Fruit fly (Drosophila melanogaster): ENCODE data around the gene CG9119.

The CG9119 gene

DNA sequence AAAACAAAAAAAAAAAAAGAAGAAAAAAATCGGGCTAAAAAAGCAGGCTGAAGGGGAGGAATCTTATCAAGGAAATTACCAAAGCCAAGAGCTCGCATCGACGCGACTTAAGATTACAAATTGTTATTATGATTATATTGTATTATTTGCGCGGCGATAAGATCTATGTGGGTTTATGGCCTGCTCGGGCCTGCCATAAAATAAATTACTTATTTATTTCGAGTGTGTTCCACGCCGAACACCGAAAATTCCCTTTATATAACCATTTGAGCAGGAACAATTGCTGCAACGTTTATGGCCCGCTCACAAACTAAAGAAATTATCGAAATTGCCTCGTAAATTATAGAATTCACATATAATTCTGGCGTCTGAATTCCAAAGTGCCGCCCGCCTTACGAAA lies 35.0 kb downstream of the CG9119 start (continued):
- TF ChIP-seq sim (GFP tag; IDR thresholded peaks at IDR 0.05) (no peak), ATbp (GFP tag; optimal IDR thresholded peaks at IDR 0.05) (peak; percentile 19), CG2678 (tag; optimal IDR thresholded peaks at IDR 0.05) (peak; percentile 59), gsb (GFP tag; IDR thresholded peaks at IDR 0.05) (no peak), disco-r (GFP tag; optimal IDR thresholded peaks at IDR 0.05) (no peak), sens (GFP tag) (peak; percentile 89), CG6254 (GFP tag; optimal IDR thresholded peaks at IDR 0.05) (peak; percentile 50), wdn (GFP tag; IDR thresholded peaks at IDR 0.05) (no peak), caup (GFP tag; optimal IDR thresholded peaks at IDR 0.05; ENCODE audit: severe bottlenecking) (peak; percentile 5), run (tag; optimal IDR thresholded peaks at IDR 0.05) (peak; percentile 31), CG12219 (GFP tag; optimal IDR thresholded peaks at IDR 0.05) (no peak), cas (GFP tag; IDR thresholded peaks at IDR 0.05) (no peak), dysf (GFP tag; IDR thresholded peaks at IDR 0.05) (no peak), Jarid2 (GFP tag; optimal IDR thresholded peaks at IDR 0.05) (peak; percentile 17), Hmr (GFP tag; optimal IDR thresholded peaks at IDR 0.05) (peak; percentile 32), unpg (GFP tag; optimal IDR thresholded peaks at IDR 0.05) (peak; percentile 51), CG8388 (GFP tag; optimal IDR thresholded peaks at IDR 0.05) (peak; percentile 10), hkb (optimal IDR thresholded peaks at IDR 0.05) (no peak), hkb (GFP tag; IDR thresholded peaks at IDR 0.05) (no peak), ap (GFP tag; IDR thresholded peaks at IDR 0.05) (no peak), lola (GFP tag; optimal IDR thresholded peaks at IDR 0.05) (no peak), CrebB (tag; optimal IDR thresholded peaks at IDR 0.05) (peak; percentile 5), Hand (GFP tag; optimal IDR thresholded peaks at IDR 0.05) (peak; percentile 7), CG2875 (GFP tag; optimal IDR thresholded peaks at IDR 0.05) (no peak), ewg (GFP tag; optimal IDR thresholded peaks at IDR 0.05) (no peak), Vsx1 (GFP tag; optimal IDR thresholded peaks at IDR 0.05) (peak; percentile 6), CG8290 (GFP tag; optimal IDR thresholded peaks at IDR 0.05) (no peak), CG8290 (tag; optimal IDR thresholded peaks at IDR 0.05) (no peak), pb (GFP tag; optimal IDR thresholded peaks at IDR 0.05) (no peak), PHDP (tag; optimal IDR thresholded peaks at IDR 0.05) (peak; percentile 55), sd (tag; optimal IDR thresholded peaks at IDR 0.05) (peak; percentile 1), CG12659 (GFP tag; optimal IDR thresholded peaks at IDR 0.05) (peak; percentile 8), Hr3 (GFP tag; optimal IDR thresholded peaks at IDR 0.05) (no peak), pzg (GFP tag; optimal IDR thresholded peaks at IDR 0.05) (no peak), Sry-δ (GFP tag; optimal IDR thresholded peaks at IDR 0.05) (no peak), Max (GFP tag; optimal IDR thresholded peaks at IDR 0.05) (no peak), CG17829 (tag; optimal IDR thresholded peaks at IDR 0.05) (no peak), sima (GFP tag; optimal IDR thresholded peaks at IDR 0.05) (no peak), gcm (GFP tag; optimal IDR thresholded peaks at IDR 0.05) (peak; percentile 33), H15 (GFP tag; IDR thresholded peaks at IDR 0.05) (no peak), tup (GFP tag; optimal IDR thresholded peaks at IDR 0.05) (no peak), grn (GFP tag; optimal IDR thresholded peaks at IDR 0.05) (peak; percentile 65), CG11560 (tag; IDR thresholded peaks at IDR 0.05) (no peak), vvl (GFP tag; IDR thresholded peaks at IDR 0.05) (no peak), CG2712 (tag; optimal IDR thresholded peaks at IDR 0.05) (peak; percentile 20), CG6765 (GFP tag; optimal IDR thresholded peaks at IDR 0.05) (peak; percentile 9), Fer1 (GFP tag; optimal IDR thresholded peaks at IDR 0.05) (no peak), wek (GFP tag; optimal IDR thresholded peaks at IDR 0.05) (no peak), Pdp1 (GFP tag; optimal IDR thresholded peaks at IDR 0.05) (peak in 1 of 2 experiments; percentile 54), CG9727 (GFP tag; optimal IDR thresholded peaks at IDR 0.05) (peak; percentile 24), psq (GFP tag; optimal IDR thresholded peaks at IDR 0.05) (no peak)
